Fruit fly (Drosophila melanogaster): Measurements from ENCODE around the gene Raf.

Gene Raf

dm6 chrX:2325658-2326245, 30.5 kb downstream of the Raf start, which contains the start of gene CG14050 (continued):
- TF ChIP-seq sqz (GFP tag; optimal IDR thresholded peaks at IDR 0.05) (peak; percentile 10), Sry-δ (GFP tag; optimal IDR thresholded peaks at IDR 0.05) (no peak), zen (tag; optimal IDR thresholded peaks at IDR 0.05) (no peak), crol (GFP tag; IDR thresholded peaks at IDR 0.05) (no peak), CG1832 (GFP tag; optimal IDR thresholded peaks at IDR 0.05) (peak; percentile 45), CG13296 (GFP tag; optimal IDR thresholded peaks at IDR 0.05) (no peak), gsb (GFP tag; IDR thresholded peaks at IDR 0.05) (no peak), sd (tag; optimal IDR thresholded peaks at IDR 0.05) (no peak), cg (GFP tag; optimal IDR thresholded peaks at IDR 0.05) (no peak), CG2120 (GFP tag; optimal IDR thresholded peaks at IDR 0.05) (no peak), phol (tag; optimal IDR thresholded peaks at IDR 0.05) (no peak), CG6654 (GFP tag; optimal IDR thresholded peaks at IDR 0.05) (no peak), H2.0 (GFP tag; IDR thresholded peaks at IDR 0.05) (no peak), twi (tag; optimal IDR thresholded peaks at IDR 0.05) (peak; percentile 2), otp (GFP tag; IDR thresholded peaks at IDR 0.05) (no peak), CG7372 (GFP tag; IDR thresholded peaks at IDR 0.05) (no peak), Bdp1 (GFP tag; optimal IDR thresholded peaks at IDR 0.05) (no peak), cato (GFP tag; optimal IDR thresholded peaks at IDR 0.05; ENCODE audit: borderline replicate concordance) (no peak), ind (GFP tag; optimal IDR thresholded peaks at IDR 0.05) (no peak), CG14667 (GFP tag; IDR thresholded peaks at IDR 0.05) (no peak), CG2199 (GFP tag; IDR thresholded peaks at IDR 0.05) (no peak), CG14050 (GFP tag; IDR thresholded peaks at IDR 0.05) (peak; percentile 92), CG14014 (GFP tag; IDR thresholded peaks at IDR 0.05) (no peak), CG11247 (GFP tag; IDR thresholded peaks at IDR 0.05) (no peak), ro (GFP tag; IDR thresholded peaks at IDR 0.05) (no peak), CG10543 (GFP tag; optimal IDR thresholded peaks at IDR 0.05) (no peak), Dfd (GFP tag; optimal IDR thresholded peaks at IDR 0.05) (no peak), ATbp (GFP tag; optimal IDR thresholded peaks at IDR 0.05) (no peak), Hr3 (GFP tag; optimal IDR thresholded peaks at IDR 0.05) (no peak), CG11723 (GFP tag; optimal IDR thresholded peaks at IDR 0.05) (no peak), CG16813 (GFP tag; IDR thresholded peaks at IDR 0.05; ENCODE audit: partially characterized antibody) (no peak), crp (GFP tag; optimal IDR thresholded peaks at IDR 0.05) (no peak), lov (optimal IDR thresholded peaks at IDR 0.05) (no peak), lov (GFP tag; IDR thresholded peaks at IDR 0.05) (no peak), amos (GFP tag; IDR thresholded peaks at IDR 0.05; ENCODE audit: partially characterized antibody) (no peak), esg (GFP tag; conservative IDR thresholded peaks at IDR 0.05) (no peak), Trl (optimal IDR thresholded peaks at IDR 0.05) (peak; percentile 18 to 53), Trl (GFP tag; optimal IDR thresholded peaks at IDR 0.05) (no peak), so (GFP tag; IDR thresholded peaks at IDR 0.05) (no peak), CG30403 (GFP tag; optimal IDR thresholded peaks at IDR 0.05) (no peak), NFAT (GFP tag; IDR thresholded peaks at IDR 0.05) (no peak), bowl (GFP tag; IDR thresholded peaks at IDR 0.05) (no peak), Deaf1 (tag; optimal IDR thresholded peaks at IDR 0.05) (no peak)

DNA sequence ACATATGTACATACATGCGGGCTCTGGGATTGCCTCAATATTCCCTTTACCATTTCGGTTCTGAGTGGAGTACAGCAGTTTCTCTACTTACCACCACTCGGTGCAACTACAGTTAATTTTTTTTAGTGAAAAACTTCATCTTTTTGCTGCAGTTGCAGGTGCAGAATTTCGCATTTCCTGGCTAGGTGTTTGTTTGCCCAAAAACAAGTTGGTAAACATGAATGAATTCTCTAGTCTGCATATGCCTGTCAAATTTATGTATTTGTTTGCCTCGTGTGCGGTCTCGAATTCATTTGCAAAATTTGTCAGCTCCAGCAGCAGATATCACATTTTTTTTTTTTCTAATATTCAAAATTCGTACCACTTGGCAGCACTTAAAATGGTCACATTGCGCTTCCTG, 31.6 kb downstream of the Raf start, which contains the start of gene CG2854:
Gene CG2854, plus strand, starts transcription at position 301 of the 400 bp plus-strand sequence.
- TF ChIP-seq CG7963 (GFP tag; IDR thresholded peaks at IDR 0.05; ENCODE audit: partially characterized antibody) (no peak), cwo (GFP tag; optimal IDR thresholded peaks at IDR 0.05) (no peak), sim (GFP tag; IDR thresholded peaks at IDR 0.05) (no peak), gcm (GFP tag; optimal IDR thresholded peaks at IDR 0.05) (peak; percentile 28)
